Worm (Caenorhabditis elegans): ENCODE results near the gene slc-36.3.
A peak's percentile ranks its signal among the peaks of the same experiment; 100 is the strongest.

Gene slc-36.3

DNA sequence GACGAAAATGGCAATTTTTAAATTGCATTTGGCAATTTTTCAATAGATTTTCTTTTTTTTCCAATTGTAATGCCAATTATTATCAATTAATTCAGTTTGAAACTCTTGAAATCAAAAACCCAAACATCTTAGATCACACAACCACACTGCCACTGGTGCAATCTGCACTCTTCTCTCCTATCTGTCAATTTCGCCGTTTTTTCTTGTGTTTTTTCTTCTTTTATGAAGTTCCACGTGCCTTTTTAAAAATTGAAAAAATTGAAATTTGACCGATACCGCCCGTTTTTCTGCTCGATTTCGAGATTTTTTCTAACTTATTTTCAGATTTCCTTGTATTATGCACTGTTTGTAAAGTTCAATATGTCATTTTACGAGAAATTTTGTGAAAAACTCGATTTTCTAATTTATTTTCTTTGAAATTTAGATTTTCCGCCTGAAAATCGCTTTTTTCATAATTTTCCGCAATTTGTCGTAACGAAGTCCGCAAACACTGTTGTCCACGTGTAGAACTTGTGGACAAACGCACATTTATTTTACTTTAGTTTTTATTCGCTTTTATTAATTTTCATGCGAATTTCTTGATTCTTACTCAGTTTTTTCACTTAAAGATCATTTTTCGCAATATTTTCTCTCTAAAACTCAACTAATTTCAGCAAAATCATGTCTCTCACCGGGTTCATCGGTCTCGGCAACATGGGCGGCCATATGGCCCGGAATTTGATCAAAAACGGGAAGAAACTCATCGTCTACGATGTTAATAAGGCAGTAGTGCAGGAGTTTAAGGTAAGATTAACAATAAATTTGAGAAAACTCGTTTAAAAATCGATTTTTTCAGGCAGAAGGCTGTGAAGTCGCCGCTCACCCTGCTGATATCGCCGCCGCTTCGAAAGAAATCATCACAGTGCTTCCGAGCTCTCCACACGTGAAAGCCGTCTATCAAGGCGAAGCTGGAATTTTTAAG is 50.4 kb downstream of the slc-36.3 start, which contains the start of gene B0250.5 (continued):
- TF ChIP-seq rpc-1 (optimal IDR thresholded peaks at IDR 0.05) (no peak), rpc-1 (tag; optimal IDR thresholded peaks at IDR 0.05) (no peak), nfyb-1 (GFP tag; IDR thresholded peaks at IDR 0.05) (no peak), nhr-80 (tag; optimal IDR thresholded peaks at IDR 0.05) (peak; percentile 52), egrh-3 (GFP tag; IDR thresholded peaks at IDR 0.05) (no peak), hlh-12 (tag; optimal IDR thresholded peaks at IDR 0.05) (no peak), atf-7 (tag; optimal IDR thresholded peaks at IDR 0.05) (no peak), mxl-1 (tag; optimal IDR thresholded peaks at IDR 0.05) (no peak), ceh-40 (GFP tag; IDR thresholded peaks at IDR 0.05) (no peak), tlf-1 (GFP tag; optimal IDR thresholded peaks at IDR 0.05) (no peak), Y95B8A.8 (GFP tag; IDR thresholded peaks at IDR 0.05) (no peak), B0019.2 (GFP tag; conservative IDR thresholded peaks at IDR 0.05) (no peak), D2030.7 (GFP tag; IDR thresholded peaks at IDR 0.05) (peak; percentile 26; the same call in 1 of the 2 replicates), C06A6.2 (GFP tag; conservative IDR thresholded peaks at IDR 0.05) (no peak), akir-1 (GFP tag; optimal IDR thresholded peaks at IDR 0.05) (no peak), unc-130 (GFP tag; optimal IDR thresholded peaks at IDR 0.05) (no peak), repo-1 (tag; optimal IDR thresholded peaks at IDR 0.05) (no peak)

DNA sequence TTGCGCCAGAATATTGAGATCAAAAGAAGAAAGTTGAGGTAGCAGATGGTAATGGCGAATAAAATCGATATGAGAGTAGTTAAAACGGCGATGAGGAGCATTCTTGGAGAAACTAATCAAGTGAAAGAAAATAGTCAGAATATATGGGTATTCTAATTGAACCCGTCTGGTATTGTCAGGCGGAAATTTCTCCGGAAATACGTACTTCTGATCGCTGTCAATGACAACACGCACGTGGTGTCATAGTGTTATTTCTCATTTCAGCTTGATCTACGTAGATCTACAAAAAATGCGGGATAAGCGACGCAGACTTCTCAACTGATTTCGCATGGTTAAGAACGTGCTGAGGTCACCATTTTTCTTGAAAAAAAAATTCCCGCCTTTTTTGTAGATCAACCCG is 51.6 kb downstream of the slc-36.3 start, which contains the start of gene srbc-79:
srbc-79 (minus strand) TSS at position 101 of the 400 bp plus-strand sequence.
- no peak for TF ChIP-seq attf-3 (GFP tag; conservative IDR thresholded peaks at IDR 0.05)
- TF ChIP-seq lsy-27 (tag; optimal IDR thresholded peaks at IDR 0.05; ENCODE audit: borderline replicate concordance, insufficient read depth) = no peak
- TF ChIP-seq F52B5.7 (tag; optimal IDR thresholded peaks at IDR 0.05) = no peak
- TF ChIP-seq xnd-1 (tag; optimal IDR thresholded peaks at IDR 0.05) = no peak
- no peak for TF ChIP-seq ztf-3 (GFP tag; optimal IDR thresholded peaks at IDR 0.05)
- TF ChIP-seq aptf-3 (GFP tag; IDR thresholded peaks at IDR 0.05) = no peak
- no peak for TF ChIP-seq rcor-1 (GFP tag; IDR thresholded peaks at IDR 0.05)
- TF ChIP-seq dpl-1 (GFP tag; optimal IDR thresholded peaks at IDR 0.05) = no peak
- no peak for TF ChIP-seq ceh-91 (GFP tag; IDR thresholded peaks at IDR 0.05)
- no peak for TF ChIP-seq ZK185.1 (tag; optimal IDR thresholded peaks at IDR 0.05; ENCODE audit: poor library complexity, severe bottlenecking)
- no peak for TF ChIP-seq ztf-25 (GFP tag; IDR thresholded peaks at IDR 0.05)
- TF ChIP-seq nhr-179 (tag; optimal IDR thresholded peaks at IDR 0.05) = no peak
- no peak for TF ChIP-seq nhr-80 (tag; optimal IDR thresholded peaks at IDR 0.05)

Measured in whole organism, young adult.